Worm (Caenorhabditis elegans): ENCODE results near the gene str-47.

str-47 gene

DNA sequence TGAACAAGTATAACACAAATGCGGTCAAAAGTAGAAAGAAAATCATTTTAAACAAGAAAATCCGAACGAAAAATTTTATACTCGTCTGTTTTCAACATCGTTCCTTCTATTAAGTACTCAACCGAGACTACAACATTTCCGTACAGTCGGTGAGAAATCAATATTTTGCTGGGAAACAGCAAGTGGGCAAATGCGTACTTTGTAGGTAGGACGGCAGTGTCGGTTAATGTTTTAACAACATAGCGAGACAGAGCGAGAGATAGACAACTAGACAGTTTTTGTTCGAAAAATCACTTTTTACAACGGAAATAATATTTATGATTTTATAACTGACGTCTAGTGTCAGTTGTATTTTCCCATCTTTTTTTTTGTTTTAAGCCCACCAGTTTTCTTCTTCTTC, 35.8 kb downstream of the str-47 start, which contains the start of gene cyp-33A1:
TSS of gene cyp-33A1 (minus strand) at position 72 of the 400 bp plus-strand sequence.
- TF ChIP-seq him-1 (tag; optimal IDR thresholded peaks at IDR 0.05) (no peak), dao-5 (tag; optimal IDR thresholded peaks at IDR 0.05) (no peak), W03F9.2 (tag; optimal IDR thresholded peaks at IDR 0.05) (no peak)

DNA sequence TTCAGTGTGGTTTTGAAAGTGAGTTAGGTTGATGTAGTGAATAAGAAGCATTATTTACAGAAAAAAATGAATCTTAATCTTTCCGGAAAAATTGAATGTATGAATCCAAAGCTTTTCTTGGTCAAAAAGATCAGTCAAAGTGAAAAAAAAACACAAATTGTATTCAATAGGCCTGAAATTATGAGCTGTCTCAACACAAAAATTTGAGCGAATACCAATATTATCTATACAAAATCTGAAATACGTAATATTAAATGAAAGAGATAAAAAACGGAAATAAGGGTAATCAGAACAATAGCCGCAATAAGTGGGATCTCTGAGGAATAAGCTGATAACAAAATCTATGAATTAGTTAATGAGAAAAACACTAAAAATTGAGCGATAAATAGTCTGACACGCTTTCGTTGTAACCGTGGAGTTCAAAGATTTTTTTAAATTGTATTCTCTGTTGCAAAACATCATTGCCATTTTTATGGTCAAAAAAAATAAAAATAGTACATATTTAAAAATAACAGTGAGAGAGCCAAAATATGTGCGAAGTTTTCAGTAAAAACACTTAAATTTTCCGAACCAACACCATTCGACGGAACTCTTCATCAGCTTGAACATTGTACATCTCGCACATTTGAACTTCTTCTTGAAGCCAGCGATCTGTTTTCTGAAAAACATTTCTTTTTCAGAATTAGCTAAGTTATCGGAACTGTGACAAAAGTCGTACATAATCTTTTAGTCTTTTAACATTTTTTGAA, 38.5 kb downstream of the str-47 start, which contains the start of gene sre-11:
TSS of gene sre-11 (minus strand) at position 51 of the 749 bp plus-strand sequence.
- TF ChIP-seq W03F9.2 (tag; optimal IDR thresholded peaks at IDR 0.05), result no peak

- TF ChIP-seq W03F9.2 (tag; optimal IDR thresholded peaks at IDR 0.05), result no peak
- no peak for TF ChIP-seq dao-5 (tag; optimal IDR thresholded peaks at IDR 0.05)
- no peak for TF ChIP-seq him-1 (tag; optimal IDR thresholded peaks at IDR 0.05)
Observed at ce11 chrV:7686189-7686588, 40.6 kb downstream of the str-47 start, which contains the start of the genes nhr-94 and nhr-152. Gene nhr-94 (minus strand): TSS chrV:7686335. Gene nhr-152 (plus strand): TSS chrV:7686350.

- TF ChIP-seq W03F9.2 (tag; optimal IDR thresholded peaks at IDR 0.05), result no peak
- no peak for TF ChIP-seq him-1 (tag; optimal IDR thresholded peaks at IDR 0.05)
- TF ChIP-seq dao-5 (tag; optimal IDR thresholded peaks at IDR 0.05), result no peak
Observed at ce11 chrV:7689888-7690287, 44.3 kb downstream of the str-47 start, which contains the start of gene C12D5.9. Gene C12D5.9 (minus strand): TSS chrV:7689988.

DNA sequence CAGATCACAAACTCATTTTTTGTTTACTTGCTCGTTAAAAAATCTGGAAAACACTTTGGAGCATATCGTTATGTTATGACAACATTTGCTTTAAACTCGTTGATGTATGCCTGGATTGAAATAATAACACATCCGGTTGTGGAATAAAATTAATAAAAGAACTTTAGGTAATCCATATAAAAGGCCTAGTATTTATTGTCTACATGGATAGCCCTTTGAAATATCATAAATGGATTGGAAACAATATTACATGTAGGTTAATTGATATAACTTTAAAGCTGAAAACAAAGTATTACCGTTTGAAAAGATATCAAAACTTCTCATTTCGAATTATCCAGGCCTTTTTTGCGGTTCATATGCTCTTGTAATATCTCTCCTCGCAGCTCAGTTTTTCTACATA, 45.1 kb downstream of the str-47 start:
- TF ChIP-seq him-1 (tag; optimal IDR thresholded peaks at IDR 0.05), result no peak
- no peak for TF ChIP-seq W03F9.2 (tag; optimal IDR thresholded peaks at IDR 0.05)
- TF ChIP-seq dao-5 (tag; optimal IDR thresholded peaks at IDR 0.05), result no peak

DNA sequence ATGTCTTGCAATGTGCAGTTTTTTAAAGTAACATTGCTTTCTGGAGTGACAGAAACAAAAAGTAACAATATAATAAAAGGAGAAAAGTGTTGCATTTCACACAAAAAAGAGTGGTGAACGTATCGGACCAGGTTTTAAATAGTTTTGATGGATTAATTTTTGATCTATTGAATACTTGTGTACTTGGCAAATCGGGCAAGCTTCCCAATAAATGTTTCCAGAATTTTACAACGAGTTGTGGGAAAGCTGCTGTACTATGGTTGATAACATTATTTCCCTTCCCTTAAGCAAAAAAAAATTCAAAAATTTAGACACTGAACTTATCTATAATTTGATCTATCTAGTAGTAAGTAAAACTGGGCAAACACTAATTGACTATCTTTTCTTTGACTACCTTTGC, 47.8 kb downstream of the str-47 start, which contains the start of gene C12D5.10:
TSS of gene C12D5.10 (minus strand) at position 101 of the 400 bp plus-strand sequence.
- TF ChIP-seq dao-5 (tag; optimal IDR thresholded peaks at IDR 0.05), result no peak
- no peak for TF ChIP-seq W03F9.2 (tag; optimal IDR thresholded peaks at IDR 0.05)
- no peak for TF ChIP-seq him-1 (tag; optimal IDR thresholded peaks at IDR 0.05)
